Worm (Caenorhabditis elegans) whole organism, L3 larva: ENCODE results near the gene T28D6.3.

Source experiments
- aly-2 ChIP-seq: fragments of 150-350 bp; optimal IDR thresholded peaks from 2 replicates; lab custom pipeline; 2014; ENCODE audit warnings: missing biosample characterization, missing genetic modification characterization
- elt-1 ChIP-seq: fragments of 150-350 bp; optimal IDR thresholded peaks from 2 replicates; lab custom pipeline; 2014; ENCODE audit warnings: missing biosample characterization, missing genetic modification characterization

- TF ChIP-seq aly-2 (tag; lab: Kevin White, UChicago) = no peak
- TF ChIP-seq elt-1 (tag; lab: Kevin White, UChicago) = no peak
Observed at ce11 chrIII:11334346-11334745, 32.2 kb upstream of the T28D6.3 start.
